Fruit fly (Drosophila melanogaster): ENCODE measurements around the gene CG15212.

CG15212 gene

DNA sequence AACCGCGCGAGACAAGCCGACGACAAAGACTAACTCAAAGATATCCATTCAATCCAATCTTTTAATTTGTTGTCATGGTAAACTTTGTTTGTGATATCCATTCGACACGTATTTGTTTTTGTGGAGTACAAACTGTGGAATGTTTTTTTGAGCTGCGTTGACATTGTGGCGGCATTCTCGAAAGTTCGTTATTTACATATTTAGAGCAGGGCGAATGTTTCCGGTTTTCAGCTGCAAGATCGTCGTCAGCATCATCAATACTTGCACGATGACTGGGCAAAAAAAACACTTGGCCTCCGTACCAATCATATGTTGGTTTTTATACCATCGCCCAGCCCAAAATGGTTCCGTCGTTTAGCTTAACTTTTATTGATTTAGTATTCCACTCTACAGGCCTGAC is 837 bp upstream of the CG15212 start:
- no peak for TF ChIP-seq ovo (GFP tag; optimal IDR thresholded peaks at IDR 0.05)
- no peak for TF ChIP-seq CG14711 (tag; optimal IDR thresholded peaks at IDR 0.05)
- no peak for TF ChIP-seq CG7101 (tag; optimal IDR thresholded peaks at IDR 0.05)

DNA sequence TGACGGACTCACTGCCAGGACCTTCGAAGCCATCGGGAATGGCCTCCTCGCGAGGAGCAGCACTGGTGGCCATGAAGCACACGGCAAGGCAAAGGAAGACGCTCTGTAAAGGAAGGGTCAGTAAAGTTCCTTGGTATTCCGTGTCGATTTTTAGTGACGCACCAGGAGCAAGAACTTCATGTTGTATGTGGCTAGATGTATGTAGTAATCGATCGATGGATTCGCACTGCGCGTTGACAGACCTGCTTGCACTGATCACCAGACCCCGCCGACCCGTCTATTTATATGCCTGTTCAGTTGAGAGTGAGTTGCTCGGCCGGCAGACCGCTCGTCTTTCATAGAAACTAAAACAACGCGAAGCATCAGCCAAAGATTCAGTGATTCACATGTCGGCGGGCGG is 1.6 kb downstream of the CG15212 start, which contains the start of gene CG15213:
Gene CG15213 (minus strand): TSS at position 255 of the 400 bp plus-strand sequence.
- TF ChIP-seq CG11617 (GFP tag; optimal IDR thresholded peaks at IDR 0.05): no peak
- TF ChIP-seq CG5204 (GFP tag; optimal IDR thresholded peaks at IDR 0.05): no peak
- TF ChIP-seq CG12768 (GFP tag; optimal IDR thresholded peaks at IDR 0.05): no peak
- TF ChIP-seq CG1620 (GFP tag; optimal IDR thresholded peaks at IDR 0.05): no peak
- no peak for TF ChIP-seq toe (GFP tag; optimal IDR thresholded peaks at IDR 0.05)
- no peak for TF ChIP-seq kay (GFP tag; ENCODE audit: borderline replicate concordance)
- no peak for TF ChIP-seq CG14711 (tag; optimal IDR thresholded peaks at IDR 0.05)
- TF ChIP-seq ovo (GFP tag; optimal IDR thresholded peaks at IDR 0.05): no peak
- no peak for TF ChIP-seq tj (GFP tag; optimal IDR thresholded peaks at IDR 0.05)
- no peak for TF ChIP-seq bab1 (GFP tag; optimal IDR thresholded peaks at IDR 0.05)
- no peak for TF ChIP-seq CG7045 (GFP tag; optimal IDR thresholded peaks at IDR 0.05)
- TF ChIP-seq Crg-1 (GFP tag; optimal IDR thresholded peaks at IDR 0.05): no peak
- TF ChIP-seq cic (GFP tag; optimal IDR thresholded peaks at IDR 0.05): no peak
- TF ChIP-seq Clk (GFP tag; optimal IDR thresholded peaks at IDR 0.05): no peak
- no peak for TF ChIP-seq CG33017 (tag; optimal IDR thresholded peaks at IDR 0.05)

DNA sequence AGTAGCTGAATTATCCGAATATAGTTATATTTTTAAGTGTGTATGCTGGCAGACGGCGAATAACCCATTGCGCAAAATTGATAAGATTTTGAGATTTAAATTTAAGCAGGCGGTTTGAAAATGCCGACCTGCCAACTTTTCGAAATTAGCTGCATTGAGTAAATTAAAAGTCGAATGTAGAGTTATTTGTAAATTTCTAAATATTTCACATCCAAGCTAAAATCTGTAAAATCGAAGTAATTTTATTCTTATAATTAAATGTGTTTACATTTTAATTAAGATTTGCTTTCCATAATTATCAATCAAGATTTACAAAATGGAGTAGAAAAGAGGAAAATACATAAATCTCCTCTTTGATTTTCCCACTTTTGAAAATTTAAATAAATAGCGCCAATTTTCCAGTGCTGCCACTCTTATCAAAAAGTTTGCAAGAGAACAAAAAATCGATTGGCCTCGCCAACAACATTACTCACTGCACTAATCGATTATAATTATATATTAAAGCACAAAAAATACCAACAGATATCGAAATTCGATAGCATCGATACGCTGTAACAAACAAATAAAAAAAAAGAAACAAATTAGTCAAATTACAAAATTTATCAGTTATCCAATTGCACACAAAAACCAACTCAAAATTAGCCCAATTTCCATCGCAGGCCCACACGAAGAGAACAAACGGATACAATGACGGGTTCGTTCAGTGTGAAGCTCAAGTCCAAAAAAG is 2.5 kb downstream of the CG15212 start, which contains the start of gene Yod1:
Gene Yod1 (plus strand): TSS at position 168 of the 727 bp plus-strand sequence.
- no peak for TF ChIP-seq Mnt (GFP tag; optimal IDR thresholded peaks at IDR 0.05)
- TF ChIP-seq CG7101 (tag; optimal IDR thresholded peaks at IDR 0.05): no peak
- TF ChIP-seq CG12768 (GFP tag; optimal IDR thresholded peaks at IDR 0.05): no peak
- no peak for TF ChIP-seq CG33017 (tag; optimal IDR thresholded peaks at IDR 0.05)
- TF ChIP-seq toe (GFP tag; optimal IDR thresholded peaks at IDR 0.05): peak; percentile 47
- TF ChIP-seq Crg-1 (GFP tag; optimal IDR thresholded peaks at IDR 0.05): no peak
- no peak for TF ChIP-seq cnc (optimal IDR thresholded peaks at IDR 0.05)
- peak; percentile 82 for TF ChIP-seq kay (GFP tag; ENCODE audit: borderline replicate concordance)
- peak; percentile 6 for TF ChIP-seq tj (GFP tag; optimal IDR thresholded peaks at IDR 0.05)
- TF ChIP-seq Hr96 (GFP tag; optimal IDR thresholded peaks at IDR 0.05): no peak
- TF ChIP-seq CG1620 (GFP tag; optimal IDR thresholded peaks at IDR 0.05): no peak
- no peak for TF ChIP-seq CG5204 (GFP tag; optimal IDR thresholded peaks at IDR 0.05)
- TF ChIP-seq bab1 (GFP tag; optimal IDR thresholded peaks at IDR 0.05): peak; percentile 33
- no peak for TF ChIP-seq ovo (GFP tag; optimal IDR thresholded peaks at IDR 0.05)
- no peak for TF ChIP-seq Clk (GFP tag; optimal IDR thresholded peaks at IDR 0.05)
- TF ChIP-seq cic (GFP tag; optimal IDR thresholded peaks at IDR 0.05): peak; percentile 35
- TF ChIP-seq CG14711 (tag; optimal IDR thresholded peaks at IDR 0.05): peak; percentile 4
- no peak for TF ChIP-seq CG11617 (GFP tag; optimal IDR thresholded peaks at IDR 0.05)
- TF ChIP-seq CG7045 (GFP tag; optimal IDR thresholded peaks at IDR 0.05): no peak
- no peak for TF ChIP-seq pad (GFP tag; optimal IDR thresholded peaks at IDR 0.05)

DNA sequence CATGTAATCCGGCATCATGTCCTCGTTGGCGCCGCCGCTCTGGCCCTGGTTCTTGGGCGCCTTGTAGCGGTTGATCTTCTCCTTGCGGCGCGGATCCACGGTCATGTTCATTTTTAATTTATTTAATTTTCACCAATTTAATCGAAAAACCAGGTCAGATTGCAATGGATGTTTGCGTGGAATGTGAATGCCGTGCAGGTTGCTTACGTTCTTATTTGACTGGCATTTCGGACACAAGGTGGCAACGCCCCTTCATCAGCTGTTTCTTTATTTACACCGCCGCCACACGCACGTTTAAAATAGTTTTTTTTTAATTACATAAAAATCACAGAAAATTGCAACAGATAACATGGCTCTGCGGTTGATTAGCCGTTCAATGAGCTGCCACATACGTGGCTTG is 4.8 kb downstream of the CG15212 start, which contains the start of the genes CG10674 and CG4611:
Gene CG10674 (minus strand): TSS at position 170 of the 400 bp plus-strand sequence.
Gene CG4611 (plus strand): TSS at position 254 of the 400 bp plus-strand sequence.
- TF ChIP-seq bab1 (GFP tag; optimal IDR thresholded peaks at IDR 0.05) (peak; percentile 30), cic (GFP tag; optimal IDR thresholded peaks at IDR 0.05) (no peak), CG1620 (GFP tag; optimal IDR thresholded peaks at IDR 0.05) (no peak), CG11617 (GFP tag; optimal IDR thresholded peaks at IDR 0.05) (peak; percentile 10), CG7101 (tag; optimal IDR thresholded peaks at IDR 0.05) (no peak), Mnt (GFP tag; optimal IDR thresholded peaks at IDR 0.05) (peak; percentile 73), CG14711 (tag; optimal IDR thresholded peaks at IDR 0.05) (no peak)

DNA sequence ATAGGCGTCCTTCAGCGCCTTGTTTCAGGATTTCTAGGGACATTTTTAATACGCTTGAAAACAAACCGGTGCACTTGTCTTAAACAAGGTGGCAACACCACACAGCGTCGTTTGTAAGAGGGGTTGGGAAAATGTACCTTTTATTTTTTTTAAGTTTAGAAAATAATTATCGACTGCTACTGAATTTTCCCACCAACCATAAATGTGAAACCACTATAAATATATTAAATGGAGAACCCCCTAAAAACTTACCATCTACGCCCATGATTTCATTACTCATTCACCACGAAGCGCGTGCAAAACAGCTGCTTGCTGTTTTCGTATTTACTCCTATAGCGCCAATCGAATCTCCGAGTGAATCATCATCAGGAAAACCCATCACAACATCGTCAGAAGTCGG is 8.0 kb downstream of the CG15212 start, which contains the start of the genes Tcs5 and CHMP2B:
Gene Tcs5 (minus strand): TSS at position 84 of the 400 bp plus-strand sequence.
Gene CHMP2B (plus strand): TSS at position 308 of the 400 bp plus-strand sequence.
- TF ChIP-seq tj (GFP tag; optimal IDR thresholded peaks at IDR 0.05) (peak; percentile 96), CG14711 (tag; optimal IDR thresholded peaks at IDR 0.05) (peak; percentile 99), toe (GFP tag; optimal IDR thresholded peaks at IDR 0.05) (peak; percentile 100), CG12768 (GFP tag; optimal IDR thresholded peaks at IDR 0.05) (peak; percentile 100), pad (GFP tag; optimal IDR thresholded peaks at IDR 0.05) (peak; percentile 96), cnc (optimal IDR thresholded peaks at IDR 0.05) (no peak), Mnt (GFP tag; optimal IDR thresholded peaks at IDR 0.05) (peak; percentile 99), CG7045 (GFP tag; optimal IDR thresholded peaks at IDR 0.05) (peak; percentile 100), cic (GFP tag; optimal IDR thresholded peaks at IDR 0.05) (peak; percentile 93), bab1 (GFP tag; optimal IDR thresholded peaks at IDR 0.05) (peak; percentile 100), CG1620 (GFP tag; optimal IDR thresholded peaks at IDR 0.05) (peak; percentile 100), CG7101 (tag; optimal IDR thresholded peaks at IDR 0.05) (peak; percentile 100), Clk (GFP tag; optimal IDR thresholded peaks at IDR 0.05) (peak; percentile 100), Hr96 (GFP tag; optimal IDR thresholded peaks at IDR 0.05) (peak; percentile 100), CG33017 (tag; optimal IDR thresholded peaks at IDR 0.05) (peak; percentile 100), kay (GFP tag; ENCODE audit: borderline replicate concordance) (no peak), Crg-1 (GFP tag; optimal IDR thresholded peaks at IDR 0.05) (peak; percentile 100), ovo (GFP tag; optimal IDR thresholded peaks at IDR 0.05) (peak; percentile 99), CG5204 (GFP tag; optimal IDR thresholded peaks at IDR 0.05) (peak; percentile 100), CG11617 (GFP tag; optimal IDR thresholded peaks at IDR 0.05) (peak; percentile 99)
